Worm (Caenorhabditis elegans): ENCODE measurements around the gene W02B3.4.
A peak's percentile ranks its signal among the peaks of the same experiment; 100 is the strongest.

ce11 chrIII:670994-671393 lies 12.2 kb downstream of the W02B3.4 start:
- TF ChIP-seq F13H6.1 (tag; optimal IDR thresholded peaks at IDR 0.05) (peak; percentile 69), snpc-4 (tag; optimal IDR thresholded peaks at IDR 0.05) (no peak), nhr-21 (tag; optimal IDR thresholded peaks at IDR 0.05) (no peak), skn-1 (tag; optimal IDR thresholded peaks at IDR 0.05) (no peak), gmeb-1 (tag; optimal IDR thresholded peaks at IDR 0.05) (no peak), ztf-11 (tag; optimal IDR thresholded peaks at IDR 0.05) (no peak), nhr-11 (tag; optimal IDR thresholded peaks at IDR 0.05) (no peak), dmd-4 (tag; optimal IDR thresholded peaks at IDR 0.05) (no peak), nhr-237 (tag; optimal IDR thresholded peaks at IDR 0.05) (no peak), unc-62 (GFP tag; optimal IDR thresholded peaks at IDR 0.05) (no peak), ceh-82 (tag; optimal IDR thresholded peaks at IDR 0.05) (no peak), aly-2 (tag; optimal IDR thresholded peaks at IDR 0.05) (no peak), mdl-1 (tag; optimal IDR thresholded peaks at IDR 0.05) (peak; percentile 1 to 69), nhr-10 (tag; optimal IDR thresholded peaks at IDR 0.05) (no peak)
